Worm (Caenorhabditis elegans): ENCODE data around the gene lin-66.

DNA sequence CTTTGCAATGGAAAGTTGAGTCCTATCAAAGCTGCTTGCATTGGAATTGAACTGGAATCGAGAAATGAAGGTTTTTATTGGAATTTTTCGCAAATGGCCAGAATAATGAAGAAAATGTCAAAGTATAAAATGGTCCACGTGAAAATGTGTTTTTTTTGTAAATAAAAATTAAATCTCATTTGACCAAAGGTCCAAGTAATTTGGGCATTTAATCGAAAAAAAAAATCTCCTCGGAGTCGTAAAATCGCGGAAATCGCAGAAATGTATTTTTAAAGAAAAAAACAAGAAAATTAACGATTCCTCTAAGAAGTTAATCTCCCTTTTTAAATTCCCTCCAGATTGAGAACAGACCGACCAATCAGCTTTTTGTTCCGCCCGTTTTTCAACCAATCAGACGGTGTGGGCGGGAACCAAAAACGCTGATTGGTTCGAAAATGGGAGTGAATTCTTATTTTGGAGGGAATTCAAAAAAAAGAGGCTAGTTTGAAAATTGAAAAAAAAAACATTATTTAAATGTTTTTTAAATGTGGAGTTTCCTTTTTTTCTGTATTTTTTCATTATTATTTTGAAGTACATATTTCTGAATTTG is 11.2 kb upstream of the lin-66 start, which contains the start of gene prdh-1:
- TF ChIP-seq W03F9.2 (tag; optimal IDR thresholded peaks at IDR 0.05) (no peak), dao-5 (tag; optimal IDR thresholded peaks at IDR 0.05) (no peak), him-1 (tag; optimal IDR thresholded peaks at IDR 0.05) (no peak)
